Worm (Caenorhabditis elegans): ENCODE results near the gene R04D3.3.

DNA sequence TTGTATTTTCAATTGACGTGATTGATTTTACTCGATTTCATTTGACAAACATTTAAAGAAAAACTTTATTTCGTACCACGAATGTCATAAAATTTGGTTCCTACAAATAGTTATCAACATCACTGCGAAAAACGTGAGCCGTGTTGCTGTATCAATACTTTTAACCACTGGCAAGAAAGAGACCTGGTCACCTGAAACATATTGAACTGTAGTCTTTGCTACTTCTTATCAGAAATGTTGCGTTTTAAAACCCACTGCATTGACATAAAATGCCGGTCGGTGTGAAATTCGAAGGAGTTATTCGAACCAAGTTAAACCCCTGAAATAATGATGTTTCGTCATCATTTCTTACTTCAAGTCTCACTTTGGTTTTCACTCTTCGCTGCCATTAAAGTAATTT lies 42.8 kb downstream of the R04D3.3 start:
- no peak for TF ChIP-seq dsc-1 (tag; optimal IDR thresholded peaks at IDR 0.05)
- no peak for TF ChIP-seq lin-15B (tag; optimal IDR thresholded peaks at IDR 0.05)
- TF ChIP-seq tbx-2 (tag; optimal IDR thresholded peaks at IDR 0.05): no peak
- TF ChIP-seq zag-1 (tag; optimal IDR thresholded peaks at IDR 0.05): no peak
- no peak for TF ChIP-seq ama-1 (optimal IDR thresholded peaks at IDR 0.05)
- no peak for TF ChIP-seq unc-86 (tag; optimal IDR thresholded peaks at IDR 0.05)
- no peak for TF ChIP-seq lsy-2 (tag; optimal IDR thresholded peaks at IDR 0.05)
